Worm (Caenorhabditis elegans) whole organism, mixed stage, embryonic: ENCODE measurements around the gene K08F9.4.

Experiments used
- mab-5 ChIP-seq: fragments of 150-350 bp; optimal IDR thresholded peaks from 2 replicates; lab custom pipeline; 2014; ENCODE audit warnings: missing biosample characterization, missing genetic modification characterization
- unc-62 ChIP-seq: fragments of 150-350 bp; optimal IDR thresholded peaks from 2 replicates; lab custom pipeline; 2014; ENCODE audit warnings: missing biosample characterization, missing genetic modification reagents, missing genetic modification characterization

- TF ChIP-seq mab-5, result no peak
- no peak for TF ChIP-seq unc-62
Measured at ce11 chrV:15109260-15109659, 34.6 kb upstream of the K08F9.4 start, which contains the start of gene Y75B12A.2.
